Fruit fly (Drosophila melanogaster) whole organism, prepupa: ENCODE measurements around the gene CHES-1-like.

Experiments
- Blimp-1 ChIP-seq: fragments of 200-800 bp; sonication (Bioruptor generic); optimal IDR thresholded peaks from 3 replicates; lab custom pipeline; 2017; ENCODE audit warnings: missing biosample characterization, missing genetic modification characterization, mild to moderate bottlenecking, moderate library complexity, missing genetic modification reagents
- CG10669 ChIP-seq: fragments of 200-800 bp; sonication (Bioruptor generic); optimal IDR thresholded peaks from 3 replicates; lab custom pipeline; 2018; ENCODE audit warnings: missing biosample characterization, mild to moderate bottlenecking, missing genetic modification characterization, moderate library complexity
- CG11294 ChIP-seq: fragments of 200-800 bp; sonication (Bioruptor generic); IDR thresholded peaks from 2 replicates; pipeline ENCODE4 v1.3.6; 2022; ENCODE audit warnings: missing biosample characterization, missing genetic modification characterization
- CG11902 ChIP-seq: fragments of 200-800 bp; sonication (Bioruptor generic); optimal IDR thresholded peaks from 3 replicates; lab custom pipeline; 2016; ENCODE audit warnings: missing biosample characterization, missing genetic modification characterization
- CG15336 ChIP-seq: fragments of 200-800 bp; sonication (Bioruptor generic); IDR thresholded peaks from 2 replicates; pipeline ENCODE4 v1.3.6; 2022; ENCODE audit warnings: missing biosample characterization, missing genetic modification characterization
- CG1621 ChIP-seq: fragments of 200-800 bp; sonication (Bioruptor generic); optimal IDR thresholded peaks from 3 replicates; lab custom pipeline; 2018; ENCODE audit warnings: missing biosample characterization, mild to moderate bottlenecking, missing genetic modification characterization
- CG3032 ChIP-seq: fragments of 200-800 bp; optimal IDR thresholded peaks from 2 replicates; lab custom pipeline; 2019; ENCODE audit warnings: missing biosample characterization, mild to moderate bottlenecking, missing genetic modification characterization, moderate library complexity
- CG31627 ChIP-seq: fragments of 200-800 bp; sonication (Bioruptor generic); optimal IDR thresholded peaks from 3 replicates; lab custom pipeline; 2016; ENCODE audit warnings: missing biosample characterization, missing genetic modification characterization
- CG34406 ChIP-seq: fragments of 200-800 bp; sonication (Bioruptor generic); optimal IDR thresholded peaks from 3 replicates; lab custom pipeline; 2016; ENCODE audit warnings: missing biosample characterization, missing genetic modification characterization
- CG3919 ChIP-seq: fragments of 200-800 bp; sonication (Bioruptor generic); optimal IDR thresholded peaks from 3 replicates; lab custom pipeline; 2016; ENCODE audit warnings: missing biosample characterization, missing genetic modification characterization
- CG4318 ChIP-seq: fragments of 200-800 bp; sonication (Bioruptor generic); optimal IDR thresholded peaks from 3 replicates; lab custom pipeline; 2017; ENCODE audit warnings: missing biosample characterization, mild to moderate bottlenecking, missing genetic modification characterization
- CG6163 ChIP-seq: fragments of 200-800 bp; sonication (Bioruptor generic); IDR thresholded peaks from 3 replicates; pipeline ENCODE4 v1.3.6; 2022; ENCODE audit warnings: missing biosample characterization, missing genetic modification characterization
- CG6276 ChIP-seq: fragments of 200-800 bp; sonication (Bioruptor generic); optimal IDR thresholded peaks from 2 replicates; lab custom pipeline; 2017; ENCODE audit warnings: missing biosample characterization, mild to moderate bottlenecking, missing genetic modification characterization
- CG6792 ChIP-seq: fragments of 200-800 bp; sonication (Bioruptor generic); optimal IDR thresholded peaks from 3 replicates; lab custom pipeline; 2016; ENCODE audit warnings: missing biosample characterization, missing genetic modification characterization
- CG6808 ChIP-seq: fragments of 200-800 bp; sonication (Bioruptor generic); optimal IDR thresholded peaks from 3 replicates; lab custom pipeline; 2017; ENCODE audit warnings: missing biosample characterization, missing genetic modification characterization, mild to moderate bottlenecking, moderate library complexity, missing genetic modification reagents
- CG6854 ChIP-seq: fragments of 200-800 bp; sonication (Bioruptor generic); optimal IDR thresholded peaks from 2 replicates; lab custom pipeline; 2017; ENCODE audit warnings: missing biosample characterization, mild to moderate bottlenecking, missing genetic modification characterization
- CG7368 ChIP-seq: fragments of 200-800 bp; sonication (Bioruptor generic); optimal IDR thresholded peaks from 3 replicates; lab custom pipeline; 2016; ENCODE audit warnings: missing biosample characterization, missing genetic modification characterization
- CG8119 ChIP-seq: fragments of 200-800 bp; sonication (Bioruptor generic); IDR thresholded peaks from 3 replicates; pipeline ENCODE4 v1.3.6; 2022; ENCODE audit warnings: missing biosample characterization, missing genetic modification characterization
- CG8319 ChIP-seq: fragments of 200-800 bp; sonication (Bioruptor generic); optimal IDR thresholded peaks from 3 replicates; lab custom pipeline; 2016; ENCODE audit warnings: missing biosample characterization, missing genetic modification characterization
- CG8632 ChIP-seq: fragments of 200-800 bp; sonication (Bioruptor generic); optimal IDR thresholded peaks from 3 replicates; lab custom pipeline; 2016; ENCODE audit warnings: missing biosample characterization, missing genetic modification characterization
- Eip75B ChIP-seq: fragments of 200-800 bp; sonication (Bioruptor generic); optimal IDR thresholded peaks from 3 replicates; lab custom pipeline; 2016; ENCODE audit warnings: missing biosample characterization, missing genetic modification characterization
- Eip78C ChIP-seq: fragments of 200-800 bp; sonication (Bioruptor generic); peaks from one replicate; lab custom pipeline; 2016; ENCODE audit warnings: missing biosample characterization, missing genetic modification characterization
- Eip93F ChIP-seq: fragments of 200-800 bp; sonication (Bioruptor generic); optimal IDR thresholded peaks from 2 replicates; lab custom pipeline; 2016; ENCODE audit warnings: missing biosample characterization, mild to moderate bottlenecking, missing genetic modification characterization
- Ets21C ChIP-seq: fragments of 200-800 bp; sonication (Bioruptor generic); optimal IDR thresholded peaks from 3 replicates; lab custom pipeline; 2016; ENCODE audit warnings: missing biosample characterization, missing genetic modification characterization
- Gug ChIP-seq: fragments of 200-800 bp; sonication (Bioruptor generic); IDR thresholded peaks from 2 replicates; pipeline ENCODE4 v1.3.6; 2022; ENCODE audit warnings: missing biosample characterization, missing genetic modification characterization
- Hr38 ChIP-seq: sonication (Bioruptor generic); optimal IDR thresholded peaks from 2 replicates; lab custom pipeline; 2016; ENCODE audit warnings: missing biosample characterization, missing genetic modification characterization
- Hr39 ChIP-seq: fragments of 200-800 bp; sonication (Bioruptor generic); optimal IDR thresholded peaks from 2 replicates; lab custom pipeline; 2016; ENCODE audit warnings: missing biosample characterization, missing genetic modification characterization
- Lpt ChIP-seq: fragments of 200-800 bp; sonication (Bioruptor generic); optimal IDR thresholded peaks from 3 replicates; lab custom pipeline; 2016; ENCODE audit warnings: missing biosample characterization, missing genetic modification characterization
- OdsH ChIP-seq: fragments of 200-800 bp; sonication (Bioruptor generic); optimal IDR thresholded peaks from 3 replicates; lab custom pipeline; 2016; ENCODE audit warnings: missing biosample characterization, missing genetic modification characterization
- Smox ChIP-seq: fragments of 200-800 bp; sonication (Bioruptor generic); optimal IDR thresholded peaks from 3 replicates; lab custom pipeline; 2016; ENCODE audit warnings: missing biosample characterization, missing genetic modification characterization
- dac ChIP-seq: fragments of 200-800 bp; sonication (Bioruptor generic); optimal IDR thresholded peaks from 2 replicates; lab custom pipeline; 2017; ENCODE audit warnings: missing biosample characterization, mild to moderate bottlenecking, missing genetic modification characterization
- dsx ChIP-seq: fragments of 200-800 bp; optimal IDR thresholded peaks from 3 replicates; lab custom pipeline; 2019; ENCODE audit warnings: missing biosample characterization, mild to moderate bottlenecking, missing genetic modification characterization, moderate library complexity; ENCODE audit not compliant: poor library complexity, severe bottlenecking
- eg ChIP-seq: fragments of 200-800 bp; sonication (Bioruptor generic); IDR thresholded peaks from 3 replicates; pipeline ENCODE4 v1.3.6; 2022; ENCODE audit warnings: missing biosample characterization, missing genetic modification characterization
- esn ChIP-seq: fragments of 200-800 bp; sonication (Bioruptor generic); optimal IDR thresholded peaks from 2 replicates; lab custom pipeline; 2016; ENCODE audit warnings: missing biosample characterization, mild to moderate bottlenecking, missing genetic modification characterization, moderate library complexity
- fd59A ChIP-seq: fragments of 200-800 bp; sonication (Bioruptor generic); optimal IDR thresholded peaks from 2 replicates; lab custom pipeline; 2017; ENCODE audit warnings: missing biosample characterization, mild to moderate bottlenecking, missing genetic modification characterization, missing genetic modification reagents
- fkh ChIP-seq: fragments of 200-800 bp; sonication (Bioruptor generic); optimal IDR thresholded peaks from 3 replicates; lab custom pipeline; 2017; ENCODE audit warnings: missing biosample characterization, mild to moderate bottlenecking, missing genetic modification characterization, moderate library complexity
- lz ChIP-seq: fragments of 200-800 bp; sonication (Bioruptor generic); optimal IDR thresholded peaks from 3 replicates; lab custom pipeline; 2016; ENCODE audit warnings: missing biosample characterization, missing genetic modification characterization
- net ChIP-seq: fragments of 200-800 bp; sonication (Bioruptor generic); optimal IDR thresholded peaks from 3 replicates; lab custom pipeline; 2016; ENCODE audit warnings: missing biosample characterization, missing genetic modification characterization
- pdm3 ChIP-seq: fragments of 200-800 bp; sonication (Bioruptor generic); optimal IDR thresholded peaks from 3 replicates; lab custom pipeline; 2016; ENCODE audit warnings: missing biosample characterization, missing genetic modification characterization
- salr ChIP-seq, 2 experiments: fragments of 200-800 bp; sonication (Bioruptor generic); optimal IDR thresholded peaks; 3 replicates each; lab custom pipeline; 2016 to 2018; ENCODE audit warnings: missing biosample characterization in 2 of 2, missing genetic modification characterization in 2 of 2, mild to moderate bottlenecking in 1 of 2
- spab ChIP-seq: fragments of 200-800 bp; sonication (Bioruptor generic); optimal IDR thresholded peaks from 2 replicates; lab custom pipeline; 2017; ENCODE audit warnings: missing biosample characterization, mild to moderate bottlenecking, missing genetic modification characterization, missing genetic modification reagents
- ss ChIP-seq, 2 experiments: fragments of 200-800 bp; sonication (Bioruptor generic); optimal IDR thresholded peaks; 2 replicates in 1 of 2; 3 replicates in 1 of 2; lab custom pipeline; 2017 to 2018; ENCODE audit warnings: mild to moderate bottlenecking in 2 of 2, missing biosample characterization in 2 of 2, missing genetic modification characterization in 2 of 2, moderate library complexity in 1 of 2
- topi ChIP-seq: fragments of 200-800 bp; sonication (Bioruptor generic); optimal IDR thresholded peaks from 3 replicates; lab custom pipeline; 2016; ENCODE audit warnings: missing biosample characterization, missing genetic modification characterization
- vri ChIP-seq: fragments of 200-800 bp; sonication (Bioruptor generic); optimal IDR thresholded peaks from 3 replicates; lab custom pipeline; 2016; ENCODE audit warnings: missing biosample characterization, mild to moderate bottlenecking, missing genetic modification characterization

The CHES-1-like gene

dm6 chrX:7707350-7708241 is 1.6 kb downstream of the CHES-1-like start:
- TF ChIP-seq fkh (GFP tag; lab: Kevin White, UChicago) (peak; percentile 58), vri (GFP tag; lab: Kevin White, UChicago) (no peak), CG6276 (GFP tag; lab: Kevin White, UChicago) (no peak)

- TF ChIP-seq CG6808 (GFP tag; lab: Kevin White, UChicago) = peak; percentile 98
- peak; percentile 99 for TF ChIP-seq dsx
- TF ChIP-seq fd59A = peak; percentile 98
- peak; percentile 98 for TF ChIP-seq CG6163 (GFP tag; lab: Robert Waterston, UW)
- peak; percentile 95 for TF ChIP-seq Eip93F
- peak; percentile 99 for TF ChIP-seq CG8119 (GFP tag; lab: Robert Waterston, UW)
- peak; percentile 97 for TF ChIP-seq CG7368 (GFP tag; lab: Kevin White, UChicago)
- TF ChIP-seq Hr39 (GFP tag; lab: Kevin White, UChicago) = peak; percentile 90
- TF ChIP-seq CG3032 = peak; percentile 99
- TF ChIP-seq CG11902 (GFP tag; lab: Kevin White, UChicago) = peak; percentile 95
- TF ChIP-seq CG31627 (GFP tag; lab: Kevin White, UChicago) = peak; percentile 89
- TF ChIP-seq net (GFP tag; lab: Kevin White, UChicago) = peak; percentile 98
- peak; percentile 98 to 99 for TF ChIP-seq ss (GFP tag; optimal IDR thresholded peaks at IDR 0.05; lab: Kevin White, UChicago)
- TF ChIP-seq Eip75B (GFP tag; lab: Kevin White, UChicago) = peak; percentile 96
- TF ChIP-seq CG11294 = peak; percentile 98
- no peak for TF ChIP-seq Hr38 (GFP tag; lab: Kevin White, UChicago)
- peak; percentile 96 for TF ChIP-seq pdm3 (GFP tag; lab: Kevin White, UChicago)
- peak; percentile 94 for TF ChIP-seq Blimp-1 (GFP tag; lab: Kevin White, UChicago)
- TF ChIP-seq dac (GFP tag; lab: Kevin White, UChicago) = peak; percentile 94
- peak; percentile 99 for TF ChIP-seq eg (GFP tag; lab: Robert Waterston, UW)
- peak; percentile 98 for TF ChIP-seq CG3919 (GFP tag; lab: Kevin White, UChicago)
- peak; percentile 97 for TF ChIP-seq CG6276 (GFP tag; lab: Kevin White, UChicago)
- TF ChIP-seq OdsH = peak; percentile 98
- TF ChIP-seq CG15336 (GFP tag; lab: Robert Waterston, UW) = peak; percentile 99
- TF ChIP-seq CG4318 = peak; percentile 94
- TF ChIP-seq salr (GFP tag; optimal IDR thresholded peaks at IDR 0.05; lab: Kevin White, UChicago) = peak; percentile 93
- peak; percentile 97 for TF ChIP-seq topi
- peak; percentile 98 for TF ChIP-seq esn
- peak; percentile 80 for TF ChIP-seq Ets21C (GFP tag; lab: Kevin White, UChicago)
- TF ChIP-seq CG6792 (GFP tag; lab: Kevin White, UChicago) = peak; percentile 98
- peak; percentile 93 for TF ChIP-seq CG8319 (GFP tag; lab: Kevin White, UChicago)
- TF ChIP-seq vri (GFP tag; lab: Kevin White, UChicago) = peak; percentile 89
- TF ChIP-seq Eip78C (GFP tag; lab: Kevin White, UChicago) = peak; percentile 99
- TF ChIP-seq lz (GFP tag; lab: Kevin White, UChicago) = peak; percentile 97
- peak; percentile 98 for TF ChIP-seq Gug
- peak; percentile 99 for TF ChIP-seq CG8632
- TF ChIP-seq CG6854 = peak; percentile 97
- TF ChIP-seq CG1621 = peak; percentile 96
- peak; percentile 99 for TF ChIP-seq CG34406 (GFP tag; lab: Kevin White, UChicago)
- TF ChIP-seq CG10669 = peak; percentile 98
- TF ChIP-seq Smox (GFP tag; lab: Kevin White, UChicago) = peak; percentile 94
- TF ChIP-seq spab (GFP tag; lab: Kevin White, UChicago) = peak; percentile 97
- peak; percentile 94 for TF ChIP-seq Lpt (GFP tag; lab: Kevin White, UChicago)
These were observed 2.5 kb downstream of the CHES-1-like start for dm6 chrX:7706398-7707349.
